Fruit fly (Drosophila melanogaster): ENCODE data around the gene fh.

Gene fh

DNA sequence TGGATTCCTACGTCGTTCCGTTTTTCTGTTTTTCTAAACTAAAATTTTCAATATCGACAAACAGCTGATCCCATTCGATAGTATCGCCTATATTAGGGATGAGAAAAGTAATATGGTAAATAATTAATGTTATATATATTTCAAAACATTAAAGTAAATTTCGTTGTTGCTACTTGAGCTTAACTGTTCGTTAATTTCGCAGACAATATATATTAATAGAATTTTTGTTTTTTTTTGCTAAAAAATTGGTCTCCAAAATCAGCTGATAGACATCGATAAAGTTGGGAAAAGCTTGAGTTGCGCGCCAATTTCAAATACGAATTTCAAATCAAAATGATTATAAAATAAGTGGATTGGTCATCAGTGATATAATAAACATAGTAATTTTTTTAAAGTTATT is 47.5 kb upstream of the fh start, which contains the start of gene CG12118 (continued):
- TF ChIP-seq Nf-YC (tag; optimal IDR thresholded peaks at IDR 0.05), result peak; percentile 51
- peak; percentile 70 for TF ChIP-seq esg (GFP tag; conservative IDR thresholded peaks at IDR 0.05)
- no peak for TF ChIP-seq CG12071 (GFP tag; optimal IDR thresholded peaks at IDR 0.05)
- TF ChIP-seq CG8281 (tag; optimal IDR thresholded peaks at IDR 0.05), result peak; percentile 2
- peak; percentile 83 for TF ChIP-seq CG11247 (GFP tag; IDR thresholded peaks at IDR 0.05)
- TF ChIP-seq dan (GFP tag; IDR thresholded peaks at IDR 0.05), result no peak
- TF ChIP-seq CG2129 (GFP tag; IDR thresholded peaks at IDR 0.05; ENCODE audit: partially characterized antibody), result peak; percentile 84
- peak; percentile 68 for TF ChIP-seq corto (GFP tag; optimal IDR thresholded peaks at IDR 0.05)
- peak; percentile 89 for TF ChIP-seq nerfin-2 (GFP tag; IDR thresholded peaks at IDR 0.05; ENCODE audit: partially characterized antibody)
- TF ChIP-seq ttk (GFP tag; IDR thresholded peaks at IDR 0.05), result peak; percentile 71
- peak; percentile 71 for TF ChIP-seq H15 (GFP tag; IDR thresholded peaks at IDR 0.05)
- TF ChIP-seq CG2712 (tag; optimal IDR thresholded peaks at IDR 0.05), result peak; percentile 85
- TF ChIP-seq her (GFP tag; optimal IDR thresholded peaks at IDR 0.05), result no peak
- peak; percentile 78 for TF ChIP-seq Rfx (GFP tag; IDR thresholded peaks at IDR 0.05)
- TF ChIP-seq CG14014 (GFP tag; IDR thresholded peaks at IDR 0.05), result peak; percentile 52; the same call in 1 of the 2 replicates
- peak; percentile 73; the same call in 2 of the 3 replicates for TF ChIP-seq otp (GFP tag; IDR thresholded peaks at IDR 0.05)
- peak; percentile 61; the same call in 1 of the 2 replicates for TF ChIP-seq ap (GFP tag; IDR thresholded peaks at IDR 0.05)
- peak; percentile 67 for TF ChIP-seq grau (tag; optimal IDR thresholded peaks at IDR 0.05)
- TF ChIP-seq CG1603 (tag; optimal IDR thresholded peaks at IDR 0.05), result peak; percentile 35
- no peak for TF ChIP-seq D (optimal IDR thresholded peaks at IDR 0.05)
- peak; percentile 45 for TF ChIP-seq D (GFP tag; optimal IDR thresholded peaks at IDR 0.05)
- TF ChIP-seq Chrac-16 (GFP tag; optimal IDR thresholded peaks at IDR 0.05), result peak; percentile 86
- peak; percentile 89 for TF ChIP-seq az2 (GFP tag; optimal IDR thresholded peaks at IDR 0.05)
- TF ChIP-seq gt (GFP tag; IDR thresholded peaks at IDR 0.05), result no peak
- peak; percentile 86 for TF ChIP-seq Ptx1 (GFP tag; IDR thresholded peaks at IDR 0.05)
- TF ChIP-seq knrl (GFP tag; IDR thresholded peaks at IDR 0.05; ENCODE audit: partially characterized antibody), result peak; percentile 93
- TF ChIP-seq wdn (GFP tag; IDR thresholded peaks at IDR 0.05), result peak; percentile 88
- TF ChIP-seq CG12219 (GFP tag; optimal IDR thresholded peaks at IDR 0.05), result no peak
- peak; percentile 67 for TF ChIP-seq Sox100B (GFP tag; optimal IDR thresholded peaks at IDR 0.05)
- TF ChIP-seq Side (GFP tag; optimal IDR thresholded peaks at IDR 0.05), result peak; percentile 3
- peak; percentile 50 for TF ChIP-seq CG10543 (GFP tag; optimal IDR thresholded peaks at IDR 0.05)
- TF ChIP-seq Sin3A (optimal IDR thresholded peaks at IDR 0.05), result no peak
- peak; percentile 77 for TF ChIP-seq CG4424 (GFP tag; optimal IDR thresholded peaks at IDR 0.05)
- no peak for TF ChIP-seq CG12744 (GFP tag; optimal IDR thresholded peaks at IDR 0.05)
- TF ChIP-seq CG6175 (GFP tag; IDR thresholded peaks at IDR 0.05), result 0 out of 3 replicates have a peak, but pooled peaks have one; percentile 22
- TF ChIP-seq pros (GFP tag; optimal IDR thresholded peaks at IDR 0.05), result no peak
- peak; percentile 36 for TF ChIP-seq BtbVII (GFP tag; optimal IDR thresholded peaks at IDR 0.05)
- TF ChIP-seq CG13424 (tag; optimal IDR thresholded peaks at IDR 0.05), result peak; percentile 84
- peak; percentile 71 for TF ChIP-seq CG9437 (GFP tag; optimal IDR thresholded peaks at IDR 0.05)
- no peak for TF ChIP-seq pfk (GFP tag; optimal IDR thresholded peaks at IDR 0.05)
- no peak for TF ChIP-seq Lim3 (GFP tag; IDR thresholded peaks at IDR 0.05)
- TF ChIP-seq tgo (GFP tag; IDR thresholded peaks at IDR 0.05), result peak; percentile 79
- no peak; the same call in 1 of the 2 replicates for TF ChIP-seq Ravus (GFP tag; IDR thresholded peaks at IDR 0.05)
- TF ChIP-seq CG9609 (GFP tag; optimal IDR thresholded peaks at IDR 0.05), result peak; percentile 7
- TF ChIP-seq ro (GFP tag; IDR thresholded peaks at IDR 0.05), result no peak
- no peak for TF ChIP-seq HLHmδ (GFP tag; optimal IDR thresholded peaks at IDR 0.05)
- peak; percentile 57 for TF ChIP-seq CG18619 (GFP tag; optimal IDR thresholded peaks at IDR 0.05)
- no peak for TF ChIP-seq bigmax (GFP tag; optimal IDR thresholded peaks at IDR 0.05)
- TF ChIP-seq ATbp (GFP tag; optimal IDR thresholded peaks at IDR 0.05), result peak; percentile 30
- peak; percentile 72 for TF ChIP-seq CG10462 (GFP tag; optimal IDR thresholded peaks at IDR 0.05)
- TF ChIP-seq CG32767 (GFP tag; IDR thresholded peaks at IDR 0.05), result peak; percentile 68; the same call in 1 of the 2 replicates
- peak; percentile 88 for TF ChIP-seq CG14710 (tag; optimal IDR thresholded peaks at IDR 0.05)
